Worm (Caenorhabditis elegans) whole organism, L4 larva: ENCODE data around the gene nhr-184.

ENCODE experiments used
- fkh-10 ChIP-seq: fragments of 150-350 bp; optimal IDR thresholded peaks from 2 replicates; lab custom pipeline; 2014; ENCODE audit warnings: missing biosample characterization, missing genetic modification reagents, missing genetic modification characterization
- hlh-30 ChIP-seq: sonication (generic microtip); optimal IDR thresholded peaks from 2 replicates; lab custom pipeline; 2017; ENCODE audit warnings: antibody characterized with exemption, mild to moderate bottlenecking, missing genetic modification characterization, missing compliant biosample characterization; ENCODE audit not compliant: insufficient read depth
- unc-62 ChIP-seq, 3 experiments: fragments of 150-350 bp in 1 of 3; sonication (generic microtip); optimal IDR thresholded peaks in 2 of 3; peaks in 1 of 3; 1 replicate in 1 of 3; 2 replicates in 2 of 3; lab custom pipeline; 2014 to 2017; ENCODE audit warnings: missing biosample characterization in 3 of 3, missing genetic modification characterization in 3 of 3, missing genetic modification reagents in 3 of 3, missing genotype in 1 of 3

DNA sequence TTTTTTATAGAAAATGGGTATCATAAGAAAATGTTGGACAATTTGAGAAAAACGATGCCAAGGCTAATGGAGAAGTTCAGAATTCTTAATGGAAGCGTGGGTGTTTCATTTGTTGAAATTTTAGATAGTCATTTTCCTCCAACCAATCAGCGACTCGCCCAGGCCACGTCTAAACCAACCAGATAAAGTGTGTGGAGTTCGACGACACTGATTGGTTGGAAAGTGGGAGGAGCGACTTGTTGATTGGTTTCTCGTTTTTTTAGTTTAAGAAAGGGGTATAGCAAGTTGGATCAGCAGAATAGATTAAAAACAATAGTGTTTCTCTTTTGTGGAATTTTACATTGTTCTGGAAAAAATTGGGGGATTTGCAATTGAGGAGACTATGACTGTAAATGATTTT is 6.8 kb downstream of the nhr-184 start:
- no peak for TF ChIP-seq hlh-30 (tag; lab: Kevin White, UChicago)
- TF ChIP-seq unc-62 (GFP tag; optimal IDR thresholded peaks at IDR 0.05 in 1 of 2; lab: Kevin White, UChicago) = no peak
- no peak for TF ChIP-seq unc-62 (tag; optimal IDR thresholded peaks at IDR 0.05; lab: Kevin White, UChicago)
- no peak for TF ChIP-seq fkh-10 (GFP tag; lab: Kevin White, UChicago)
